Worm (Caenorhabditis elegans) whole organism, L3 larva: ENCODE data around the gene wdr-5.3.
A peak's percentile ranks its signal among the peaks of the same experiment; 100 is the strongest.

Experiments
- R02D3.7 ChIP-seq: fragments of 150-350 bp; optimal IDR thresholded peaks from 2 replicates; lab custom pipeline; 2014; ENCODE audit warnings: missing biosample characterization, missing genetic modification characterization
- ZK546.5 ChIP-seq: sonication (generic microtip); optimal IDR thresholded peaks from 2 replicates; lab custom pipeline; 2017; ENCODE audit warnings: missing biosample characterization, missing genetic modification characterization
- aly-2 ChIP-seq: fragments of 150-350 bp; optimal IDR thresholded peaks from 2 replicates; lab custom pipeline; 2014; ENCODE audit warnings: missing biosample characterization, missing genetic modification characterization
- ama-1 ChIP-seq: fragments of 150-350 bp; optimal IDR thresholded peaks from 2 replicates; lab custom pipeline; 2018
- ceh-16 ChIP-seq: sonication (generic microtip); optimal IDR thresholded peaks from 2 replicates; lab custom pipeline; 2017; ENCODE audit warnings: missing biosample characterization, missing genetic modification characterization
- ceh-28 ChIP-seq: fragments of 150-350 bp; optimal IDR thresholded peaks from 2 replicates; lab custom pipeline; 2014; ENCODE audit warnings: missing biosample characterization, missing genetic modification reagents, missing genetic modification characterization
- ceh-82 ChIP-seq: fragments of 150-350 bp; optimal IDR thresholded peaks from 2 replicates; lab custom pipeline; 2014; ENCODE audit warnings: missing biosample characterization, missing genetic modification characterization
- ceh-9 ChIP-seq: sonication (generic microtip); optimal IDR thresholded peaks from 2 replicates; lab custom pipeline; 2018; ENCODE audit warnings: missing biosample characterization, missing genetic modification characterization
- egl-27 ChIP-seq: sonication (generic microtip); optimal IDR thresholded peaks from 4 replicates; lab custom pipeline; 2017; ENCODE audit warnings: missing biosample characterization, missing genetic modification reagents, missing genetic modification characterization
- elt-2 ChIP-seq: sonication (generic microtip); optimal IDR thresholded peaks from 2 replicates; lab custom pipeline; 2016; ENCODE audit warnings: missing genetic modification reagents, mild to moderate bottlenecking, missing genetic modification characterization, missing compliant biosample characterization
- fkh-2 ChIP-seq: fragments of 150-350 bp; optimal IDR thresholded peaks from 2 replicates; lab custom pipeline; 2014; ENCODE audit warnings: missing biosample characterization, missing genetic modification reagents, missing genetic modification characterization
- fos-1 ChIP-seq: fragments of 150-350 bp; optimal IDR thresholded peaks from 2 replicates; lab custom pipeline; 2014; ENCODE audit warnings: missing biosample characterization, missing genetic modification characterization
- hmg-11 ChIP-seq: sonication (generic microtip); optimal IDR thresholded peaks from 2 replicates; lab custom pipeline; 2016; ENCODE audit warnings: missing genetic modification characterization, missing compliant biosample characterization
- jun-1 ChIP-seq: fragments of 150-350 bp; optimal IDR thresholded peaks from 2 replicates; lab custom pipeline; 2014; ENCODE audit warnings: missing biosample characterization, missing genetic modification reagents, missing genetic modification characterization
- lin-39 ChIP-seq: fragments of 150-350 bp; optimal IDR thresholded peaks from 2 replicates; lab custom pipeline; 2018; ENCODE audit warnings: missing biosample characterization, missing genetic modification reagents, missing genetic modification characterization
- lsy-12 ChIP-seq: sonication (generic microtip); optimal IDR thresholded peaks from 2 replicates; lab custom pipeline; 2016; ENCODE audit warnings: mild to moderate bottlenecking, missing genetic modification characterization, missing compliant biosample characterization
- mdl-1 ChIP-seq: fragments of 150-350 bp; optimal IDR thresholded peaks from 2 replicates; lab custom pipeline; 2014; ENCODE audit warnings: missing biosample characterization, missing genetic modification characterization
- mml-1 ChIP-seq: fragments of 150-350 bp; sonication (generic microtip); optimal IDR thresholded peaks from 3 replicates; lab custom pipeline; 2014; ENCODE audit warnings: missing biosample characterization, missing genetic modification characterization
- nfya-1 ChIP-seq: sonication (generic microtip); optimal IDR thresholded peaks from 2 replicates; lab custom pipeline; 2017; ENCODE audit warnings: missing genetic modification characterization, mild to moderate bottlenecking, missing compliant biosample characterization, antibody characterized with exemption, moderate library complexity; ENCODE audit not compliant: insufficient read depth
- nhr-11 ChIP-seq: fragments of 150-350 bp; optimal IDR thresholded peaks from 2 replicates; lab custom pipeline; 2014; ENCODE audit warnings: missing biosample characterization, missing genetic modification characterization
- nhr-12 ChIP-seq: fragments of 150-350 bp; optimal IDR thresholded peaks from 2 replicates; lab custom pipeline; 2014; ENCODE audit warnings: missing biosample characterization, missing genetic modification characterization
- nhr-23 ChIP-seq: fragments of 150-350 bp; optimal IDR thresholded peaks from 2 replicates; lab custom pipeline; 2014; ENCODE audit warnings: missing biosample characterization, missing genetic modification reagents, missing genetic modification characterization
- nhr-237 ChIP-seq: fragments of 150-350 bp; optimal IDR thresholded peaks from 2 replicates; lab custom pipeline; 2014; ENCODE audit warnings: missing biosample characterization, missing genetic modification characterization
- nhr-25 ChIP-seq: sonication (generic microtip); optimal IDR thresholded peaks from 2 replicates; lab custom pipeline; 2017; ENCODE audit warnings: missing biosample characterization, missing genetic modification characterization
- nhr-28 ChIP-seq: fragments of 150-350 bp; optimal IDR thresholded peaks from 2 replicates; lab custom pipeline; 2014; ENCODE audit warnings: missing biosample characterization, missing genetic modification characterization
- nhr-76 ChIP-seq: fragments of 150-350 bp; sonication (generic microtip); optimal IDR thresholded peaks from 5 replicates; lab custom pipeline; 2014; ENCODE audit warnings: missing biosample characterization, missing genetic modification characterization
- nhr-77 ChIP-seq: fragments of 150-350 bp; optimal IDR thresholded peaks from 2 replicates; lab custom pipeline; 2014; ENCODE audit warnings: missing biosample characterization, missing genetic modification characterization
- pha-4 ChIP-seq: fragments of 150-350 bp; optimal IDR thresholded peaks from 2 replicates; lab custom pipeline; 2014; ENCODE audit warnings: missing biosample characterization, missing genetic modification reagents, missing genetic modification characterization
- pqm-1 ChIP-seq: fragments of 150-350 bp; optimal IDR thresholded peaks from 2 replicates; lab custom pipeline; 2017; ENCODE audit warnings: missing biosample characterization, missing genetic modification characterization, inconsistent platforms
- sea-2 ChIP-seq: fragments of 150-350 bp; sonication (generic microtip); optimal IDR thresholded peaks from 4 replicates; lab custom pipeline; 2014; ENCODE audit warnings: missing biosample characterization, missing genetic modification reagents, missing genetic modification characterization
- skn-1 ChIP-seq: fragments of 150-350 bp; optimal IDR thresholded peaks from 2 replicates; lab custom pipeline; 2014; ENCODE audit warnings: missing biosample characterization, missing genetic modification characterization
- snpc-4 ChIP-seq: fragments of 150-350 bp; optimal IDR thresholded peaks from 2 replicates; lab custom pipeline; 2014; ENCODE audit warnings: missing biosample characterization, missing genetic modification characterization
- tbx-2 ChIP-seq: sonication (generic microtip); optimal IDR thresholded peaks from 2 replicates; lab custom pipeline; 2016; ENCODE audit warnings: mild to moderate bottlenecking, missing genetic modification characterization, missing compliant biosample characterization
- unc-62 ChIP-seq: fragments of 150-350 bp; sonication (generic microtip); optimal IDR thresholded peaks from 4 replicates; lab custom pipeline; 2014; ENCODE audit warnings: missing biosample characterization, missing genetic modification reagents, missing genetic modification characterization
- ztf-11 ChIP-seq: fragments of 150-350 bp; optimal IDR thresholded peaks from 2 replicates; lab custom pipeline; 2014; ENCODE audit warnings: missing biosample characterization, missing genetic modification characterization
- ztf-4 ChIP-seq: fragments of 150-350 bp; optimal IDR thresholded peaks from 2 replicates; lab custom pipeline; 2014; ENCODE audit warnings: missing biosample characterization, missing genetic modification characterization

The wdr-5.3 gene

DNA sequence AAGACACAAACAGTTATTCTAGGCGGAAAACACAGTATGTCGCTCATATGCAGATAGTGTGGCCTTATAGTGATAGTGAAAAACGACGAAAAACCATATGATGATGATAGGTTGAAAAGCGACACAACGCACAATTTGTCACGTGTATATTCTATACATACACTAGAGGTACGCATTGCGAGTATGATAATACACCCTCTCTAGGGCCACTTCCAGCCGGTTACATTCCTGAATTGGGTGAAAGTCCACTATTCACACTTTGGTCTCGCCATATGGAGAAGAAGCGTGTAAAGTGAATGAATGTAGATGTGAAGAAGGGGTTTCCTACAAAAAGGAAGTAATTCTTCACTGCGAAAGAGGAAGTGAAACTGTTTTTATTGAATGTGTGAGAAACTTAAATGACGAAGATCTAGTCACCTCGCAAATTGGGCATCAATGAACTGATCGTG lies 7.4 kb upstream of the wdr-5.3 start:
- TF ChIP-seq lin-39 (no peak), mml-1 (tag; lab: Kevin White, UChicago) (no peak), pha-4 (tag; lab: Kevin White, UChicago) (peak; percentile 26), nhr-25 (tag; lab: Kevin White, UChicago) (peak; percentile 17), nfya-1 (tag; lab: Kevin White, UChicago) (peak; percentile 2), ama-1 (lab: Kevin White, UChicago) (no peak), nhr-11 (tag; lab: Kevin White, UChicago) (no peak), nhr-23 (tag; lab: Kevin White, UChicago) (peak; percentile 76), ZK546.5 (tag; lab: Kevin White, UChicago) (no peak), hmg-11 (no peak), skn-1 (tag; lab: Kevin White, UChicago) (no peak), jun-1 (tag; lab: Kevin White, UChicago) (peak; percentile 58), ztf-11 (no peak), ceh-28 (tag; lab: Kevin White, UChicago) (peak; percentile 59), elt-2 (peak; percentile 94), pqm-1 (tag; lab: Kevin White, UChicago) (peak; percentile 87), egl-27 (tag; lab: Kevin White, UChicago) (peak; percentile 90), fos-1 (no peak), R02D3.7 (tag; lab: Kevin White, UChicago) (no peak), ceh-82 (tag; lab: Kevin White, UChicago) (no peak), nhr-76 (tag; lab: Kevin White, UChicago) (no peak), aly-2 (no peak), unc-62 (GFP tag; lab: Kevin White, UChicago) (no peak), mdl-1 (tag; lab: Kevin White, UChicago) (peak; percentile 5), snpc-4 (tag; lab: Kevin White, UChicago) (peak; percentile 38)

- TF ChIP-seq nhr-11 (tag; lab: Kevin White, UChicago) (peak; percentile 7), jun-1 (tag; lab: Kevin White, UChicago) (no peak), unc-62 (GFP tag; lab: Kevin White, UChicago) (peak; percentile 1)
Observed at ce11 chrV:10730824-10731416, 6.0 kb upstream of the wdr-5.3 start.

ce11 chrV:10731989-10732472 lies 4.9 kb upstream of the wdr-5.3 start, which contains the start of gene T28B11.1:
Gene T28B11.1 (minus strand): TSS chrV:10732422.
- TF ChIP-seq ztf-11 = no peak
- TF ChIP-seq ceh-28 (tag; lab: Kevin White, UChicago) = no peak
- TF ChIP-seq elt-2 = peak; percentile 80
- no peak for TF ChIP-seq mdl-1 (tag; lab: Kevin White, UChicago)
- no peak for TF ChIP-seq lsy-12

DNA sequence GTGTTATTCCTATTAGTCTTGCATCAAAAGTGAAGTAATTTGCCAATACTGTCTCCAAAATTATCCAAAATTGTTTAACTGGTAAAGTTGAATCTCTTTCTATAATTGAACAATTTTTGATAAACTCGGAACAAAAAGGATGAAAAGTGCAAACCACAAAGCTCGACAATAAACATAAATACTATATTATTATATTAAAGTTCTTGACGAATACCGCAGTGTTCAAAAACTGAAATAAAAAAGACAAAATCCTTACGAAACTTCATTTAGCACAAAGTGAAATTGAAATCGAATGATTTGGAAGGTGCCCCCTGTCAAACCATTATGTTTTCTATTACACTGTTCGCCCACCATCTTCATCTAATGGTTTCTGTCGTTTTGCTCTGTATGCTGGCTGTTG lies 4.4 kb downstream of the wdr-5.3 start, which contains the start of gene ZC302.3:
Gene ZC302.3, minus strand, starts transcription at position 101 of the 400 bp plus-strand sequence.
- TF ChIP-seq elt-2 (no peak), nhr-76 (tag; lab: Kevin White, UChicago) (no peak), nhr-237 (tag; lab: Kevin White, UChicago) (no peak), ceh-16 (tag; lab: Kevin White, UChicago) (no peak), ceh-28 (tag; lab: Kevin White, UChicago) (no peak), nhr-12 (no peak), mdl-1 (tag; lab: Kevin White, UChicago) (no peak), sea-2 (GFP tag; lab: Kevin White, UChicago) (no peak), ceh-9 (no peak), ceh-82 (tag; lab: Kevin White, UChicago) (no peak), nhr-28 (no peak), tbx-2 (tag; lab: Kevin White, UChicago) (no peak), R02D3.7 (tag; lab: Kevin White, UChicago) (no peak)
- TF ChIP-seq, all 47 proteins: peak for 0

ce11 chrV:10743649-10744048 lies 6.7 kb downstream of the wdr-5.3 start, which contains the start of gene srj-22:
Gene srj-22 (minus strand): TSS chrV:10743749.
- TF ChIP-seq fos-1 (no peak), fkh-2 (tag; lab: Kevin White, UChicago) (no peak), ztf-4 (tag; lab: Kevin White, UChicago) (no peak), hmg-11 (no peak), nhr-77 (tag; lab: Kevin White, UChicago) (no peak), sea-2 (GFP tag; lab: Kevin White, UChicago) (no peak), mdl-1 (tag; lab: Kevin White, UChicago) (no peak)
